Worm (Caenorhabditis elegans): Measurements from ENCODE around the gene tag-281.
"Not testable (repeated sequence)": the region's sequence is repeated elsewhere in the genome, so short reads cannot be mapped to it uniquely, and the experiment has no call there.

The tag-281 gene

DNA sequence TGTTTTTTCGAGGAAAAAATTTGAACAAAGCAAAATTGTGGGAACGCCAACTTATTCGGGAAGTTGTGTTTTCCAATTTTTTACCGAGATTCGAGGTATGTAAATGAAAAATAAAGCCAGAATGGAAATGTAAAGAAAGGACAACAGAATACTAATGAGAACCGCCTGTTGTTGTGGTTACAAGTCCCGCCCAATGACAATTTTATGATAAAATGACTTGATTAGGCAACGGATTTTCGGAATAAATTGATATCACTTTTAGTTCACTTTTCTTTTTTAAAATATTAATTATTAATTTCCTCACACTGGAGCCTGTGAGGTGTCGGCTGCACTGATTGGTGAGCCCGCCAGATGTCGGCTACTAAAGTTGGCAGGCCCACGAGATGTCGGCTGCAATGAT, 27.2 kb upstream of the tag-281 start, which contains the start of gene dct-12:
Gene dct-12 (minus strand): TSS at position 101 of the 400 bp plus-strand sequence.
- TF ChIP-seq nhr-28 (tag; optimal IDR thresholded peaks at IDR 0.05) (no peak), flh-1 (GFP tag; optimal IDR thresholded peaks at IDR 0.05) (no peak), unc-62 (GFP tag; optimal IDR thresholded peaks at IDR 0.05) (no peak), blmp-1 (tag; optimal IDR thresholded peaks at IDR 0.05) (no peak), pha-4 (tag; optimal IDR thresholded peaks at IDR 0.05) (no peak), nhr-237 (tag; optimal IDR thresholded peaks at IDR 0.05) (no peak)

DNA sequence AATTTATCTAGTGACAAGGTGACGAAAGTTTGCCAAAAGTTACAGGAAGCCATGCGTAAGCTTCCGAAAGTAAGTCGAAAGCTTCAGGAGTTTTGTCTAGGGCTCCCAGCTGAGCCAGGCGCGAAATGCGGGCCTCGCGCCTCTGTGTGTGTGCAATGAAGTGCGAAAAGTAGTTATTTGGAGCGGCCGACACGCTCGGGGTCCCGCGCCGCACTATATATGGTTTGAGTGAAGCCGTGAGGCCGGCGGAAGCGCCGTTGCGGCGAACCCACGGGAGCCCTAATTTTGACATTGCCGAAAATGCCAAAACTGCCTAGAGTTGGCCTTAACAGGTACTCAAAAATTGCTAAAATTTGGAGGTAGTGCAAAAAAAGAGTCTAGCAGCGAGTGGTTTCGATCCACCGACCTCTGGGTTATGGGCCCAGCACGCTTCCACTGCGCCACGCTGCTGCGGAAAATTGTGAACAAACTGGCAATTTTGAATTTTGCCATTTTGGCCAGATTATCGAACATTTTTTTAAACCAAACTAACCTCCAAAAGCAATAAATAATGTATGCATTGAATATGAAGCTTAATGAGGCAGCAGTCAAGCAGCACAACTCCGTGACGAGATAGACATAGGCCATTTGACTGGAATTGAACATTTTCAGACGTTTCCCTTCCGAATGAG, 24.2 kb upstream of the tag-281 start:
- TF ChIP-seq lin-13 (tag; optimal IDR thresholded peaks at IDR 0.05) (no peak), M03D4.4 (tag; optimal IDR thresholded peaks at IDR 0.05) (no peak), mep-1 (tag; optimal IDR thresholded peaks at IDR 0.05) (no peak), nhr-76 (tag; optimal IDR thresholded peaks at IDR 0.05) (no peak)

DNA sequence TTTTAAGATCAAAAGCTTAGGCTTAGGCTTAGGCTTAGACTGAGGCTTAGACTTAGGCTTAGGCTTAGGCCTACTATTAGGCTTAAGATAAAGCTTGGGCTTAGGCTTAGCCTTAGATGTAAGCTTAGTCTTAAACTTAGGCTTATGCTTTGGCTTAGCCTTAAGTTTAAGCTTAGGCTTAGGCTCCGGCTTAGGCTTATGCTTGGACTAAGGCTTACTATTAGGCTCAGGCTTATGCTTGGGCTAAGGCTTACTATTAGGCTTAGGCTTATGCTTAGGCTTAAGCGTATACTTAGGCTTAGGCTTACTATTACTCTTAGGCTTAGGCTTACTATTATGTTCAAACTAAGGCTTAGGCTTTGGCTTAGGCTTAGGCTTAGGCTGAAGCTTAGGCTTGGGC, 22.8 kb upstream of the tag-281 start:
- no peak for TF ChIP-seq unc-120 (tag; optimal IDR thresholded peaks at IDR 0.05; ENCODE audit: poor library complexity, severe bottlenecking)
- peak; percentile 65 for TF ChIP-seq ham-2 (GFP tag; optimal IDR thresholded peaks at IDR 0.05)

DNA sequence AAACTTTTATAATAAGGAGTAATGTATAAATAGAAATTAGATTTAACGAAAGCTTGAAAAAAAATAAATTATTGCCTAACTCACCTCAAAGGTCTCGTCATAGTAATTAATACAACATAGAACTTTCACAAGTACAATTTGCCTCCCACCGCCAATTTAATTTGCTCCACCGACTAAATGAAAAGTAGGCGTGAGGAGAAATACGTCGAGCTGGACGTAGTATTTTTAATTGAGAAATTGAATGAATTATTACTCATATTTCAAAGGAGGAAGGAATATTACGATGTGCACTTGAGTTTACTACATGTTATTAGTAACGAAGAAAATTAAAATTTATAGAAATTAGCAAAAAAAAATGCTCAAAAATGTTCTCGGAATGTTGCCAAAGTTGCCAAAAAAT, 21.1 kb upstream of the tag-281 start, which contains the start of gene Y57A10C.9:
Gene Y57A10C.9 (minus strand): TSS at position 101 of the 400 bp plus-strand sequence.
- TF ChIP-seq mep-1 (tag; optimal IDR thresholded peaks at IDR 0.05) (no peak), ham-2 (GFP tag; optimal IDR thresholded peaks at IDR 0.05) (no peak), ceh-43 (GFP tag; optimal IDR thresholded peaks at IDR 0.05) (no peak), ceh-39 (tag; optimal IDR thresholded peaks at IDR 0.05) (no peak), unc-120 (tag; optimal IDR thresholded peaks at IDR 0.05; ENCODE audit: poor library complexity, severe bottlenecking) (no peak), nhr-12 (tag; optimal IDR thresholded peaks at IDR 0.05) (no peak), zip-8 (tag; optimal IDR thresholded peaks at IDR 0.05) (no peak), cnd-1 (tag; optimal IDR thresholded peaks at IDR 0.05) (no peak), blmp-1 (tag; optimal IDR thresholded peaks at IDR 0.05) (no peak), sptf-1 (tag; optimal IDR thresholded peaks at IDR 0.05) (no peak), flh-1 (GFP tag; optimal IDR thresholded peaks at IDR 0.05) (no peak), nhr-237 (tag; optimal IDR thresholded peaks at IDR 0.05) (no peak), mls-2 (tag; optimal IDR thresholded peaks at IDR 0.05) (no peak), ztf-11 (tag; optimal IDR thresholded peaks at IDR 0.05) (no peak), nhr-28 (tag; optimal IDR thresholded peaks at IDR 0.05) (no peak), snpc-4 (tag; optimal IDR thresholded peaks at IDR 0.05) (no peak), mab-5 (tag; optimal IDR thresholded peaks at IDR 0.05) (no peak), elt-3 (tag; optimal IDR thresholded peaks at IDR 0.05) (no peak), elt-1 (tag; optimal IDR thresholded peaks at IDR 0.05; ENCODE audit: borderline replicate concordance, insufficient read depth) (no peak), nhr-2 (tag; optimal IDR thresholded peaks at IDR 0.05) (no peak)

DNA sequence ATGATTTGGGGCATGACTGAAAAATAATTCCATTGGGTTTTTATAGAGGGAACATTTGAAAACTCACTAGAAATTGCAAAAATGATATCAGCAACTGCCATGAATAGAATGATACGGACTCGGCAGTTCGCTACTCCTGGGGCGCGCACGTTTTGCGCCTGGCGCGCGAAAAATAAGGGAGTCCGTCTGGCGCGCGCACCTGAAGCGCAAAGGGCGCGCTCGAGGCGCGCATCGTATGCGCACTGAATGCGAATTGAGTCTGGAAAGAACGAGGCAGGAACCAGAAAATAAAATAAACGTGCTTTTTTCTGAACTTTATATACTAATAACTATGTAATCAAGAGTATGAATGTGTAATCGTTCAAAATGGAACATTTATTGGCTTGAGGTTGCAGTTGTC, 18.4 kb upstream of the tag-281 start, which contains the start of gene Y57A10C.10:
Gene Y57A10C.10 (minus strand): TSS at position 101 of the 400 bp plus-strand sequence.
- TF ChIP-seq mls-2 (tag; optimal IDR thresholded peaks at IDR 0.05); sem-2 (GFP tag; optimal IDR thresholded peaks at IDR 0.05); lin-13 (tag; optimal IDR thresholded peaks at IDR 0.05): not testable (repeated sequence)

DNA sequence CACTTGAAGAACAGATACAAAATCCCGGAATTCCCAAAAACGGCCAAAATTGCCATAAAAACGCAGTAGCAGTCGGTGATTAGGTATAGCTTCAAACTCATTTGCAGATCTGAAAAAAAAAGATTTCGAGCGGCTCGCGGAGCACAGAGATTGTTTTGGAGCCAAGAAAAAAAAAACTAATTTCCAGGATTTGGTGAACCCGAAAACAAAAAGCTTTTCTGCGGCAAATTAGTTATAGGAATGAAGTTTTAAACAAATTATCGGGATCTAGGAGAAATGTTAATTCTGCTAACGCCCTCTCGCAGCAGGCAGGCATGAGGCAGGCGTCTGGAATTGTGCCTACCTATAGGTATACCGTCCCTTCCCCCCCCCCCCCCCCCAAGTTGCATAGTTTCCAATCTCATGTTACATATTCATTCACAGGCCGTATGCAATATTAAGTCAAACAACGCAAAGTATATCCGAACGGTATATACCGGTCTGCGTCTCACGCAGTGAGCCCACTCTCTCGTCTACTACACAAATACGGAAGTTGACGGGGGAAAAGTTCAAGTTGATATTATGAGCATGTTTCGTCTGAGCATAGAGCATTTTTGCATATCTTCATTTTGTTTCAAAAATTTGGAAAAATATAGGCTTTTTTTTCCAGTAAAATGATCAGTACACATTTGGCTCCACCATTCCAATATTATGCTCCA, 14.7 kb upstream of the tag-281 start, which contains the start of the genes W05H5.1 and pitr-6:
Gene W05H5.1 (minus strand): TSS at position 101 of the 698 bp plus-strand sequence.
Gene pitr-6 (plus strand): TSS at position 648 of the 698 bp plus-strand sequence.
- no peak for TF ChIP-seq elt-1 (tag; optimal IDR thresholded peaks at IDR 0.05; ENCODE audit: borderline replicate concordance, insufficient read depth)
- no peak for TF ChIP-seq tbx-8 (GFP tag; optimal IDR thresholded peaks at IDR 0.05)
- TF ChIP-seq ham-2 (GFP tag; optimal IDR thresholded peaks at IDR 0.05): no peak
- no peak for TF ChIP-seq ztf-11 (tag; optimal IDR thresholded peaks at IDR 0.05)
- TF ChIP-seq pha-4 (tag; optimal IDR thresholded peaks at IDR 0.05): peak; percentile 14
- TF ChIP-seq M03D4.4 (tag; optimal IDR thresholded peaks at IDR 0.05): no peak
